Fruit fly (Drosophila melanogaster): ENCODE data around the gene CG43338.
A peak's percentile ranks its signal among the peaks of the same experiment; 100 is the strongest.

DNA sequence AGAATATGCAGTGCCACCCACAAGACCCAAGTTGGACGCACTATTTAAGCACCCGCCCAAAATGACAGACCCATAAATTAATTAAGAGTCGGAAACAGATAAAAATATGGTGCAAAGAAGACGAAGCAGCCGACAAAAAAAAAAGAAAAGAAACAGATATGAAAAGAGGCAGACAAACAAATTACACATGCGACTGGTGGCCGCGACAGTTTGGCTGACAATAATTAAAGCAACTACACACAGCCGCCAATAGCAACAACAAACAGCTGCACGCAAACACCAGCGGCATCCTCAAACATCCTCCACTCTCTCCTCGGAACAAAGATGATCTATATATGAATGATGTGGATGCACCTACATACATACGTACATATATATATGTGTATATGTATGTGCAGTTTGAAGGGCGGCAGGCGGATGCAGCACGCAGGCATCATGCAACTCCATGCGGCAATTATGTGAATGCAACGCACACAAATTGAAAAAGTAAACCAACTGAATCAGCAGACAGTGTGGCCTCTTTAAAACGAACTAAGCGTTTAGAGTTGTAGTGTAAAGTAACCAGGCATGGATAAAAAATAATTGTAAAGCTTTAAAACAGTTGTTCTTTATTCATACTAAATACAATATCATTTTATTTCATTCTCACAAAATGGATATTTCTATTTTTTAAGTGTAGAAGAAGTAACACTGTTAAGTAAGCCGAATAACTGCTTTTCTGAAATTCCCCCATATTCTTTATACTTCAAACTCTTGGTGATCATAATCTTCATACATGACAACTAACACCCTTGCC, 23.0 kb downstream of the CG43338 start:
- peak; percentile 58 for TF ChIP-seq psq (GFP tag; optimal IDR thresholded peaks at IDR 0.05)
- TF ChIP-seq N (GFP tag; optimal IDR thresholded peaks at IDR 0.05), result no peak
- peak; percentile 44 for TF ChIP-seq h (GFP tag; optimal IDR thresholded peaks at IDR 0.05)
- no peak for TF ChIP-seq Dif (GFP tag; optimal IDR thresholded peaks at IDR 0.05; ENCODE audit: partially characterized antibody)
- no peak for TF ChIP-seq pan (optimal IDR thresholded peaks at IDR 0.05)
- TF ChIP-seq Hnf4 (GFP tag; optimal IDR thresholded peaks at IDR 0.05), result peak; percentile 44
- no peak for TF ChIP-seq CrebA (GFP tag; optimal IDR thresholded peaks at IDR 0.05; ENCODE audit: borderline replicate concordance)
- TF ChIP-seq rgr (GFP tag; optimal IDR thresholded peaks at IDR 0.05), result peak; percentile 20
- TF ChIP-seq Myc (optimal IDR thresholded peaks at IDR 0.05), result no peak
- no peak for TF ChIP-seq tai (GFP tag; optimal IDR thresholded peaks at IDR 0.05)
- no peak for TF ChIP-seq sv (GFP tag; optimal IDR thresholded peaks at IDR 0.05)
- no peak for TF ChIP-seq Rel (GFP tag; optimal IDR thresholded peaks at IDR 0.05)
- no peak for TF ChIP-seq Rel (tag; optimal IDR thresholded peaks at IDR 0.05)
- TF ChIP-seq CG9705 (GFP tag; optimal IDR thresholded peaks at IDR 0.05), result no peak

Data from whole organism, wandering third instar larva.